Fruit fly (Drosophila melanogaster) whole organism, prepupa: Measurements from ENCODE around the gene CG15638.

Experiments
- CG10631 ChIP-seq: fragments of 200-800 bp; sonication (Bioruptor generic); optimal IDR thresholded peaks from 2 replicates; lab custom pipeline; 2016; ENCODE audit warnings: missing biosample characterization, missing genetic modification characterization
- CG10669 ChIP-seq: fragments of 200-800 bp; sonication (Bioruptor generic); optimal IDR thresholded peaks from 3 replicates; lab custom pipeline; 2018; ENCODE audit warnings: missing biosample characterization, mild to moderate bottlenecking, missing genetic modification characterization, moderate library complexity
- CG11294 ChIP-seq: fragments of 200-800 bp; sonication (Bioruptor generic); IDR thresholded peaks from 2 replicates; pipeline ENCODE4 v1.3.6; 2022; ENCODE audit warnings: missing biosample characterization, missing genetic modification characterization
- CG11902 ChIP-seq: fragments of 200-800 bp; sonication (Bioruptor generic); optimal IDR thresholded peaks from 3 replicates; lab custom pipeline; 2016; ENCODE audit warnings: missing biosample characterization, missing genetic modification characterization
- CG16779 ChIP-seq: fragments of 200-800 bp; sonication (Bioruptor generic); optimal IDR thresholded peaks from 3 replicates; lab custom pipeline; 2017; ENCODE audit warnings: missing biosample characterization, mild to moderate bottlenecking, missing genetic modification characterization
- CG31627 ChIP-seq: fragments of 200-800 bp; sonication (Bioruptor generic); optimal IDR thresholded peaks from 3 replicates; lab custom pipeline; 2016; ENCODE audit warnings: missing biosample characterization, missing genetic modification characterization
- CG3919 ChIP-seq: fragments of 200-800 bp; sonication (Bioruptor generic); optimal IDR thresholded peaks from 3 replicates; lab custom pipeline; 2016; ENCODE audit warnings: missing biosample characterization, missing genetic modification characterization
- CG4318 ChIP-seq: fragments of 200-800 bp; sonication (Bioruptor generic); optimal IDR thresholded peaks from 3 replicates; lab custom pipeline; 2017; ENCODE audit warnings: missing biosample characterization, mild to moderate bottlenecking, missing genetic modification characterization
- CG6163 ChIP-seq: fragments of 200-800 bp; sonication (Bioruptor generic); IDR thresholded peaks from 3 replicates; pipeline ENCODE4 v1.3.6; 2022; ENCODE audit warnings: missing biosample characterization, missing genetic modification characterization
- CG6792 ChIP-seq: fragments of 200-800 bp; sonication (Bioruptor generic); optimal IDR thresholded peaks from 3 replicates; lab custom pipeline; 2016; ENCODE audit warnings: missing biosample characterization, missing genetic modification characterization
- CG8119 ChIP-seq: fragments of 200-800 bp; sonication (Bioruptor generic); IDR thresholded peaks from 3 replicates; pipeline ENCODE4 v1.3.6; 2022; ENCODE audit warnings: missing biosample characterization, missing genetic modification characterization
- CG8632 ChIP-seq: fragments of 200-800 bp; sonication (Bioruptor generic); optimal IDR thresholded peaks from 3 replicates; lab custom pipeline; 2016; ENCODE audit warnings: missing biosample characterization, missing genetic modification characterization
- Eip75B ChIP-seq: fragments of 200-800 bp; sonication (Bioruptor generic); optimal IDR thresholded peaks from 3 replicates; lab custom pipeline; 2016; ENCODE audit warnings: missing biosample characterization, missing genetic modification characterization
- Eip78C ChIP-seq: fragments of 200-800 bp; sonication (Bioruptor generic); peaks from one replicate; lab custom pipeline; 2016; ENCODE audit warnings: missing biosample characterization, missing genetic modification characterization
- Eip93F ChIP-seq: fragments of 200-800 bp; sonication (Bioruptor generic); optimal IDR thresholded peaks from 2 replicates; lab custom pipeline; 2016; ENCODE audit warnings: missing biosample characterization, mild to moderate bottlenecking, missing genetic modification characterization
- Ets21C ChIP-seq: fragments of 200-800 bp; sonication (Bioruptor generic); optimal IDR thresholded peaks from 3 replicates; lab custom pipeline; 2016; ENCODE audit warnings: missing biosample characterization, missing genetic modification characterization
- Ets96B ChIP-seq: fragments of 200-800 bp; optimal IDR thresholded peaks from 2 replicates; lab custom pipeline; 2019; ENCODE audit warnings: missing biosample characterization, mild to moderate bottlenecking, missing genetic modification characterization, moderate library complexity
- Hr38 ChIP-seq: sonication (Bioruptor generic); optimal IDR thresholded peaks from 2 replicates; lab custom pipeline; 2016; ENCODE audit warnings: missing biosample characterization, missing genetic modification characterization
- Hr39 ChIP-seq: fragments of 200-800 bp; sonication (Bioruptor generic); optimal IDR thresholded peaks from 2 replicates; lab custom pipeline; 2016; ENCODE audit warnings: missing biosample characterization, missing genetic modification characterization
- Lpt ChIP-seq: fragments of 200-800 bp; sonication (Bioruptor generic); optimal IDR thresholded peaks from 3 replicates; lab custom pipeline; 2016; ENCODE audit warnings: missing biosample characterization, missing genetic modification characterization
- achi ChIP-seq: fragments of 200-800 bp; sonication (Bioruptor generic); optimal IDR thresholded peaks from 3 replicates; lab custom pipeline; 2016; ENCODE audit warnings: missing biosample characterization, missing genetic modification characterization
- acj6 ChIP-seq: fragments of 200-800 bp; sonication (Bioruptor generic); optimal IDR thresholded peaks from 3 replicates; lab custom pipeline; 2016; ENCODE audit warnings: missing biosample characterization, missing genetic modification characterization
- cyc ChIP-seq: fragments of 200-800 bp; sonication (Bioruptor generic); optimal IDR thresholded peaks from 3 replicates; lab custom pipeline; 2016; ENCODE audit warnings: missing biosample characterization, missing genetic modification characterization
- dsx ChIP-seq: fragments of 200-800 bp; optimal IDR thresholded peaks from 3 replicates; lab custom pipeline; 2019; ENCODE audit warnings: missing biosample characterization, mild to moderate bottlenecking, missing genetic modification characterization, moderate library complexity; ENCODE audit not compliant: poor library complexity, severe bottlenecking
- eg ChIP-seq: fragments of 200-800 bp; sonication (Bioruptor generic); IDR thresholded peaks from 3 replicates; pipeline ENCODE4 v1.3.6; 2022; ENCODE audit warnings: missing biosample characterization, missing genetic modification characterization
- esn ChIP-seq: fragments of 200-800 bp; sonication (Bioruptor generic); optimal IDR thresholded peaks from 2 replicates; lab custom pipeline; 2016; ENCODE audit warnings: missing biosample characterization, mild to moderate bottlenecking, missing genetic modification characterization, moderate library complexity
- fd85E ChIP-seq: fragments of 200-800 bp; sonication (Bioruptor generic); optimal IDR thresholded peaks from 3 replicates; lab custom pipeline; 2016; ENCODE audit warnings: missing biosample characterization, missing genetic modification characterization
- fkh ChIP-seq: fragments of 200-800 bp; sonication (Bioruptor generic); optimal IDR thresholded peaks from 3 replicates; lab custom pipeline; 2017; ENCODE audit warnings: missing biosample characterization, mild to moderate bottlenecking, missing genetic modification characterization, moderate library complexity
- lz ChIP-seq: fragments of 200-800 bp; sonication (Bioruptor generic); optimal IDR thresholded peaks from 3 replicates; lab custom pipeline; 2016; ENCODE audit warnings: missing biosample characterization, missing genetic modification characterization
- net ChIP-seq: fragments of 200-800 bp; sonication (Bioruptor generic); optimal IDR thresholded peaks from 3 replicates; lab custom pipeline; 2016; ENCODE audit warnings: missing biosample characterization, missing genetic modification characterization
- salr ChIP-seq, 2 experiments: fragments of 200-800 bp; sonication (Bioruptor generic); optimal IDR thresholded peaks; 3 replicates each; lab custom pipeline; 2016 to 2018; ENCODE audit warnings: missing biosample characterization in 2 of 2, missing genetic modification characterization in 2 of 2, mild to moderate bottlenecking in 1 of 2
- ss ChIP-seq, 2 experiments: fragments of 200-800 bp; sonication (Bioruptor generic); optimal IDR thresholded peaks; 2 replicates in 1 of 2; 3 replicates in 1 of 2; lab custom pipeline; 2017 to 2018; ENCODE audit warnings: mild to moderate bottlenecking in 2 of 2, missing biosample characterization in 2 of 2, missing genetic modification characterization in 2 of 2, moderate library complexity in 1 of 2
- svp ChIP-seq: fragments of 200-800 bp; sonication (Bioruptor generic); peaks from one replicate; lab custom pipeline; 2016; ENCODE audit warnings: missing biosample characterization, missing genetic modification characterization
- vri ChIP-seq: fragments of 200-800 bp; sonication (Bioruptor generic); optimal IDR thresholded peaks from 3 replicates; lab custom pipeline; 2016; ENCODE audit warnings: missing biosample characterization, mild to moderate bottlenecking, missing genetic modification characterization

CG15638 gene

dm6 chr2L:13545678-13546077 lies 10.1 kb upstream of the CG15638 start (continued):
- TF ChIP-seq CG10631 (GFP tag; lab: Kevin White, UChicago) (peak; percentile 13), Hr38 (GFP tag; lab: Kevin White, UChicago) (no peak), esn (no peak), fkh (no peak), net (peak; percentile 58), Hr39 (GFP tag; lab: Kevin White, UChicago) (no peak), dsx (GFP tag; lab: Kevin White, UChicago) (peak; percentile 85), CG11902 (GFP tag; lab: Kevin White, UChicago) (no peak), salr (GFP tag; optimal IDR thresholded peaks at IDR 0.05; lab: Kevin White, UChicago) (peak; percentile 42 to 59), ss (GFP tag; optimal IDR thresholded peaks at IDR 0.05; lab: Kevin White, UChicago) (peak; percentile 96 to 99), lz (GFP tag; lab: Kevin White, UChicago) (no peak), achi (GFP tag; lab: Kevin White, UChicago) (peak; percentile 1), CG16779 (tag; lab: Kevin White, UChicago) (peak; percentile 86), Ets21C (GFP tag; lab: Kevin White, UChicago) (no peak), Eip93F (GFP tag; lab: Kevin White, UChicago) (no peak), Eip78C (GFP tag; lab: Kevin White, UChicago) (peak; percentile 57), cyc (GFP tag; lab: Kevin White, UChicago) (no peak), CG31627 (GFP tag; lab: Kevin White, UChicago) (no peak), CG11294 (no peak), CG8119 (GFP tag; lab: Robert Waterston, UW) (peak; percentile 85)

dm6 chr2L:13542476-13542875 lies 6.9 kb upstream of the CG15638 start, which contains the start of gene CG9263:
Gene CG9263 (minus strand): TSS chr2L:13542576.
- no peak for TF ChIP-seq CG6163 (GFP tag; lab: Robert Waterston, UW)
- TF ChIP-seq CG4318 (GFP tag; lab: Kevin White, UChicago): no peak
- TF ChIP-seq Lpt (GFP tag; lab: Kevin White, UChicago): no peak
- TF ChIP-seq acj6 (GFP tag; lab: Kevin White, UChicago): no peak
- TF ChIP-seq CG6792: no peak
- no peak for TF ChIP-seq Ets96B
- TF ChIP-seq lz (GFP tag; lab: Kevin White, UChicago): no peak
- TF ChIP-seq Eip93F (GFP tag; lab: Kevin White, UChicago): no peak

- TF ChIP-seq CG10669 (GFP tag; lab: Kevin White, UChicago) (no peak), Ets21C (GFP tag; lab: Kevin White, UChicago) (no peak), CG11294 (no peak), Eip75B (no peak), Eip78C (GFP tag; lab: Kevin White, UChicago) (no peak), CG4318 (GFP tag; lab: Kevin White, UChicago) (no peak)
Observed at dm6 chr2L:13541968-13542367, 6.4 kb upstream of the CG15638 start, which contains the start of gene CG16853. Gene CG16853 (plus strand): TSS chr2L:13542268.

dm6 chr2L:13540704-13541103 lies 5.1 kb upstream of the CG15638 start, which contains the start of gene CG16852:
Gene CG16852 (plus strand): TSS chr2L:13540751.
- TF ChIP-seq net (no peak), CG8119 (GFP tag; lab: Robert Waterston, UW) (no peak), svp (no peak), Lpt (GFP tag; lab: Kevin White, UChicago) (no peak), CG6163 (GFP tag; lab: Robert Waterston, UW) (no peak), eg (no peak), CG3919 (GFP tag; lab: Kevin White, UChicago) (no peak)
- TF ChIP-seq, all 60 proteins: peak for 0

dm6 chr2L:13532524-13532923 lies 3.1 kb downstream of the CG15638 start, which contains the start of gene CG33645:
Gene CG33645 (plus strand): TSS chr2L:13532824.
- no peak for TF ChIP-seq CG8632 (GFP tag; lab: Kevin White, UChicago)
- no peak for TF ChIP-seq fd85E (GFP tag; lab: Kevin White, UChicago)
- TF ChIP-seq CG3919 (GFP tag; lab: Kevin White, UChicago): no peak
- no peak for TF ChIP-seq vri
